Worm (Caenorhabditis elegans) whole organism, L4 larva: ENCODE results near the gene F53C3.1.
A peak's percentile ranks its signal among the peaks of the same experiment; 100 is the strongest.

Experiments used
- D1046.2 ChIP-seq: fragments of 200-800 bp; sonication (Bioruptor generic); IDR thresholded peaks from 2 replicates; pipeline ENCODE4 v1.3.6; 2022; ENCODE audit warnings: missing genetic modification characterization, missing compliant biosample characterization
- F26F4.8 ChIP-seq: fragments of 200-800 bp; sonication (Bioruptor generic); conservative IDR thresholded peaks from 2 replicates; pipeline ENCODE4 v1.3.6; 2022; ENCODE audit warnings: missing genetic modification characterization, missing compliant biosample characterization
- F37D6.2 ChIP-seq: sonication (generic microtip); optimal IDR thresholded peaks from 2 replicates; lab custom pipeline; 2016; ENCODE audit warnings: mild to moderate bottlenecking, missing genetic modification characterization, missing compliant biosample characterization
- T20F7.1 ChIP-seq: fragments of 200-800 bp; sonication (Bioruptor generic); optimal IDR thresholded peaks from 2 replicates; lab custom pipeline; 2018; ENCODE audit warnings: mild to moderate bottlenecking, missing genetic modification characterization, missing compliant biosample characterization
- T26A8.4 ChIP-seq: fragments of 200-800 bp; sonication (Bioruptor generic); IDR thresholded peaks from 2 replicates; pipeline ENCODE4 v1.3.6; 2022; ENCODE audit warnings: missing genetic modification characterization, missing compliant biosample characterization
- ama-1 ChIP-seq: fragments of 150-350 bp; optimal IDR thresholded peaks from 2 replicates; lab custom pipeline; 2014; ENCODE audit warnings: inconsistent platforms, mixed read lengths
- ceh-20 ChIP-seq: fragments of 200-800 bp; sonication (Bioruptor generic); IDR thresholded peaks from 2 replicates; pipeline ENCODE4 v1.3.6; 2022; ENCODE audit warnings: missing genetic modification reagents, missing genetic modification characterization, missing compliant biosample characterization
- ceh-28 ChIP-seq: fragments of 150-350 bp; optimal IDR thresholded peaks from 2 replicates; lab custom pipeline; 2014; ENCODE audit warnings: missing biosample characterization, missing genetic modification reagents, missing genetic modification characterization
- ceh-62 ChIP-seq: sonication (generic microtip); optimal IDR thresholded peaks from 2 replicates; lab custom pipeline; 2017; ENCODE audit warnings: missing biosample characterization, missing genetic modification characterization
- ceh-82 ChIP-seq: sonication (generic microtip); optimal IDR thresholded peaks from 2 replicates; lab custom pipeline; 2017; ENCODE audit warnings: missing biosample characterization, missing genetic modification characterization
- daf-16 ChIP-seq, 3 experiments: sonication (generic microtip); optimal IDR thresholded peaks; 2 replicates each; lab custom pipeline; 2016 to 2017; ENCODE audit warnings: missing genetic modification characterization in 3 of 3, missing genetic modification reagents in 3 of 3, mild to moderate bottlenecking in 2 of 3, missing compliant biosample characterization in 2 of 3, missing biosample characterization in 1 of 3, moderate library complexity in 1 of 3
- dmd-6 ChIP-seq: fragments of 200-800 bp; sonication (Bioruptor generic); IDR thresholded peaks from 2 replicates; pipeline ENCODE4 v1.3.6; 2022; ENCODE audit warnings: missing genetic modification reagents, missing genetic modification characterization, missing compliant biosample characterization
- dmd-8 ChIP-seq: fragments of 200-800 bp; sonication (Bioruptor generic); IDR thresholded peaks from 2 replicates; pipeline ENCODE4 v1.3.6; 2022; ENCODE audit warnings: missing genetic modification characterization, missing compliant biosample characterization
- duxl-1 ChIP-seq: sonication (generic microtip); optimal IDR thresholded peaks from 2 replicates; lab custom pipeline; 2016; ENCODE audit warnings: mild to moderate bottlenecking, missing genetic modification characterization, moderate library complexity, missing compliant biosample characterization; ENCODE audit not compliant: poor library complexity
- dve-1 ChIP-seq: sonication (generic microtip); optimal IDR thresholded peaks from 2 replicates; lab custom pipeline; 2017; ENCODE audit warnings: antibody characterized with exemption, mild to moderate bottlenecking, missing genetic modification characterization, missing compliant biosample characterization; ENCODE audit not compliant: insufficient read depth
- egl-43 ChIP-seq: fragments of 200-800 bp; sonication (Bioruptor generic); IDR thresholded peaks from 2 replicates; pipeline ENCODE4 v1.3.6; 2022; ENCODE audit warnings: missing genetic modification reagents, missing genetic modification characterization, missing compliant biosample characterization
- fkh-10 ChIP-seq: fragments of 150-350 bp; optimal IDR thresholded peaks from 2 replicates; lab custom pipeline; 2014; ENCODE audit warnings: missing biosample characterization, missing genetic modification reagents, missing genetic modification characterization
- fos-1 ChIP-seq: fragments of 150-350 bp; optimal IDR thresholded peaks from 2 replicates; lab custom pipeline; 2014; ENCODE audit warnings: missing biosample characterization, missing genetic modification characterization
- hif-1 ChIP-seq, 2 experiments: sonication (generic microtip); optimal IDR thresholded peaks; 2 replicates each; lab custom pipeline; 2016 to 2017; ENCODE audit warnings: missing compliant biosample characterization in 2 of 2, missing genetic modification characterization in 2 of 2, missing genetic modification reagents in 2 of 2, missing genotype in 2 of 2, mild to moderate bottlenecking in 1 of 2
- hlh-11 ChIP-seq: fragments of 200-800 bp; sonication (Bioruptor generic); optimal IDR thresholded peaks from 2 replicates; lab custom pipeline; 2018; ENCODE audit warnings: mild to moderate bottlenecking, missing genetic modification characterization, missing compliant biosample characterization
- hlh-30 ChIP-seq: sonication (generic microtip); optimal IDR thresholded peaks from 2 replicates; lab custom pipeline; 2017; ENCODE audit warnings: antibody characterized with exemption, mild to moderate bottlenecking, missing genetic modification characterization, missing compliant biosample characterization; ENCODE audit not compliant: insufficient read depth
- hmg-1.1 ChIP-seq: fragments of 200-800 bp; sonication (Bioruptor generic); IDR thresholded peaks from 2 replicates; pipeline ENCODE4 v1.3.6; 2022; ENCODE audit warnings: missing genetic modification reagents, missing genetic modification characterization, missing compliant biosample characterization
- jun-1 ChIP-seq: fragments of 150-350 bp; optimal IDR thresholded peaks from 2 replicates; lab custom pipeline; 2014; ENCODE audit warnings: missing biosample characterization, missing genetic modification reagents, missing genetic modification characterization
- lin-13 ChIP-seq: fragments of 150-350 bp; optimal IDR thresholded peaks from 2 replicates; lab custom pipeline; 2014; ENCODE audit warnings: missing biosample characterization, missing genetic modification reagents, missing genetic modification characterization
- lin-39 ChIP-seq: fragments of 150-350 bp; optimal IDR thresholded peaks from 2 replicates; lab custom pipeline; 2014; ENCODE audit warnings: missing biosample characterization, missing genetic modification reagents, missing genetic modification characterization
- lsy-2 ChIP-seq, 2 experiments: fragments of 150-350 bp in 1 of 2; sonication (generic microtip) in 1 of 2; optimal IDR thresholded peaks; 2 replicates each; lab custom pipeline; 2014 to 2017; ENCODE audit warnings: missing biosample characterization in 2 of 2, missing genetic modification characterization in 2 of 2
- mdl-1 ChIP-seq, 2 experiments: fragments of 150-350 bp in 1 of 2; sonication (generic microtip) in 1 of 2; optimal IDR thresholded peaks; 2 replicates each; lab custom pipeline; 2014 to 2017; ENCODE audit warnings: missing biosample characterization in 2 of 2, missing genetic modification characterization in 2 of 2
- mes-2 ChIP-seq: sonication (generic microtip); optimal IDR thresholded peaks from 2 replicates; lab custom pipeline; 2016; ENCODE audit warnings: missing genotype, mild to moderate bottlenecking, missing genetic modification characterization, missing compliant biosample characterization; ENCODE audit not compliant: poor library complexity, severe bottlenecking
- nhr-102 ChIP-seq: sonication (generic microtip); optimal IDR thresholded peaks from 2 replicates; lab custom pipeline; 2016; ENCODE audit warnings: mild to moderate bottlenecking, missing genetic modification characterization, moderate library complexity, missing compliant biosample characterization
- nhr-28 ChIP-seq: fragments of 150-350 bp; optimal IDR thresholded peaks from 2 replicates; lab custom pipeline; 2014; ENCODE audit warnings: missing biosample characterization, missing genetic modification characterization
- nhr-48 ChIP-seq: sonication (generic microtip); optimal IDR thresholded peaks from 2 replicates; lab custom pipeline; 2016; ENCODE audit warnings: mild to moderate bottlenecking, missing genetic modification characterization, missing compliant biosample characterization
- nhr-6 ChIP-seq: fragments of 150-350 bp; optimal IDR thresholded peaks from 2 replicates; lab custom pipeline; 2014; ENCODE audit warnings: missing biosample characterization, missing genetic modification characterization
- nhr-76 ChIP-seq: fragments of 150-350 bp; optimal IDR thresholded peaks from 2 replicates; lab custom pipeline; 2014; ENCODE audit warnings: missing biosample characterization, missing genetic modification characterization
- nhr-77 ChIP-seq: fragments of 150-350 bp; optimal IDR thresholded peaks from 2 replicates; lab custom pipeline; 2014; ENCODE audit warnings: missing biosample characterization, missing genetic modification characterization
- pha-4 ChIP-seq, 2 experiments: fragments of 150-350 bp in 1 of 2; fragments of 200-800 bp in 1 of 2; sonication (Bioruptor generic) in 1 of 2; IDR thresholded peaks in 1 of 2; optimal IDR thresholded peaks in 1 of 2; 2 replicates each; pipeline versions ENCODE4 v1.3.6 to Lab custom; 2014 to 2022; ENCODE audit warnings: missing genetic modification characterization in 2 of 2, missing genetic modification reagents in 2 of 2, missing biosample characterization in 1 of 2, missing compliant biosample characterization in 1 of 2
- php-3 ChIP-seq: fragments of 200-800 bp; sonication (Bioruptor generic); IDR thresholded peaks from 2 replicates; pipeline ENCODE4 v1.3.6; 2022; ENCODE audit warnings: missing genetic modification reagents, missing genetic modification characterization, missing compliant biosample characterization
- pqm-1 ChIP-seq: sonication (generic microtip); optimal IDR thresholded peaks from 2 replicates; lab custom pipeline; 2017; ENCODE audit warnings: missing biosample characterization, missing genetic modification characterization
- saeg-2 ChIP-seq: fragments of 200-800 bp; sonication (Bioruptor generic); IDR thresholded peaks from 2 replicates; pipeline ENCODE4 v1.3.6; 2022; ENCODE audit warnings: missing genetic modification reagents, missing genetic modification characterization, missing compliant biosample characterization
- sdz-12 ChIP-seq: fragments of 200-800 bp; sonication (Bioruptor generic); optimal IDR thresholded peaks from 2 replicates; lab custom pipeline; 2018; ENCODE audit warnings: mild to moderate bottlenecking, missing genetic modification characterization, missing compliant biosample characterization
- spr-1 ChIP-seq: sonication (generic microtip); optimal IDR thresholded peaks from 2 replicates; lab custom pipeline; 2016; ENCODE audit warnings: mild to moderate bottlenecking, missing genetic modification characterization, missing compliant biosample characterization
- spr-3 ChIP-seq: fragments of 200-800 bp; sonication (Bioruptor generic); optimal IDR thresholded peaks from 2 replicates; lab custom pipeline; 2018; ENCODE audit warnings: mild to moderate bottlenecking, missing genetic modification characterization, missing compliant biosample characterization
- unc-130 ChIP-seq: sonication (generic microtip); optimal IDR thresholded peaks from 2 replicates; lab custom pipeline; 2016; ENCODE audit warnings: missing genetic modification reagents, missing genetic modification characterization, missing compliant biosample characterization
- unc-62 ChIP-seq, 3 experiments: fragments of 150-350 bp in 1 of 3; sonication (generic microtip); optimal IDR thresholded peaks in 2 of 3; peaks in 1 of 3; 1 replicate in 1 of 3; 2 replicates in 2 of 3; lab custom pipeline; 2014 to 2017; ENCODE audit warnings: missing biosample characterization in 3 of 3, missing genetic modification characterization in 3 of 3, missing genetic modification reagents in 3 of 3, missing genotype in 1 of 3
- zag-1 ChIP-seq: fragments of 150-350 bp; optimal IDR thresholded peaks from 2 replicates; lab custom pipeline; 2014; ENCODE audit warnings: missing biosample characterization, missing genetic modification characterization
- ztf-11 ChIP-seq: fragments of 150-350 bp; optimal IDR thresholded peaks from 2 replicates; lab custom pipeline; 2014; ENCODE audit warnings: missing biosample characterization, missing genetic modification characterization

Gene F53C3.1

ce11 chrII:3910737-3911136 is 1.1 kb upstream of the F53C3.1 start, which contains the start of gene bcmo-2 (continued):
- TF ChIP-seq daf-16 (GFP tag; optimal IDR thresholded peaks at IDR 0.05; lab: Kevin White, UChicago) (no peak), daf-16 (tag; optimal IDR thresholded peaks at IDR 0.05; lab: Kevin White, UChicago) (no peak), lin-39 (tag; lab: Kevin White, UChicago) (no peak)

ce11 chrII:3911284-3911683 is 532 bp upstream of the F53C3.1 start:
- no peak for TF ChIP-seq nhr-6 (tag; lab: Kevin White, UChicago)
- TF ChIP-seq dve-1 (tag; lab: Kevin White, UChicago): peak; percentile 76
- TF ChIP-seq egl-43: no peak
- no peak for TF ChIP-seq ceh-28 (tag; lab: Kevin White, UChicago)
- TF ChIP-seq dmd-8 (GFP tag; lab: Robert Waterston, UW): no peak
- TF ChIP-seq unc-130 (GFP tag; lab: Kevin White, UChicago): no peak
- peak in 1 of 2 experiments; percentile 54 for TF ChIP-seq mdl-1 (tag; optimal IDR thresholded peaks at IDR 0.05; lab: Kevin White, UChicago)
- TF ChIP-seq T26A8.4: no peak
- no peak for TF ChIP-seq fos-1 (tag; lab: Kevin White, UChicago)
- TF ChIP-seq zag-1 (tag; lab: Kevin White, UChicago): no peak
- no peak for TF ChIP-seq lin-13 (GFP tag; lab: Kevin White, UChicago)
- TF ChIP-seq pqm-1 (tag; lab: Kevin White, UChicago): peak; percentile 38
- TF ChIP-seq spr-1 (tag; lab: Kevin White, UChicago): no peak
- TF ChIP-seq ceh-20 (GFP tag; lab: Robert Waterston, UW): no peak
- TF ChIP-seq daf-16 (GFP tag; optimal IDR thresholded peaks at IDR 0.05; lab: Kevin White, UChicago): peak; percentile 25 to 48
- peak; percentile 99 for TF ChIP-seq daf-16 (tag; optimal IDR thresholded peaks at IDR 0.05; lab: Kevin White, UChicago)
- TF ChIP-seq D1046.2 (GFP tag; lab: Robert Waterston, UW): no peak
- TF ChIP-seq pha-4 (GFP tag; IDR thresholded peaks at IDR 0.05; lab: Robert Waterston, UW): no peak
- peak; percentile 56 for TF ChIP-seq pha-4 (tag; optimal IDR thresholded peaks at IDR 0.05; lab: Kevin White, UChicago)
- TF ChIP-seq jun-1 (tag; lab: Kevin White, UChicago): no peak
- TF ChIP-seq hif-1 (tag; optimal IDR thresholded peaks at IDR 0.05; lab: Kevin White, UChicago): no peak
- TF ChIP-seq nhr-28 (tag; lab: Kevin White, UChicago): peak; percentile 91
- no peak for TF ChIP-seq ceh-62 (tag; lab: Kevin White, UChicago)
- peak; percentile 84 for TF ChIP-seq nhr-77 (tag; lab: Kevin White, UChicago)
- TF ChIP-seq saeg-2 (GFP tag; lab: Robert Waterston, UW): no peak
- TF ChIP-seq T20F7.1: no peak
- TF ChIP-seq unc-62 (GFP tag; optimal IDR thresholded peaks at IDR 0.05 in 1 of 2; lab: Kevin White, UChicago): peak in 1 of 2 experiments; percentile 14
- TF ChIP-seq unc-62 (tag; optimal IDR thresholded peaks at IDR 0.05; lab: Kevin White, UChicago): no peak
- TF ChIP-seq spr-3: no peak
- no peak for TF ChIP-seq nhr-76 (tag; lab: Kevin White, UChicago)
- TF ChIP-seq duxl-1 (tag; lab: Kevin White, UChicago): no peak
- no peak for TF ChIP-seq F26F4.8
- TF ChIP-seq sdz-12 (GFP tag; lab: Kevin White, UChicago): no peak
- no peak for TF ChIP-seq hmg-1.1 (GFP tag; lab: Robert Waterston, UW)
- no peak for TF ChIP-seq nhr-48 (tag; lab: Kevin White, UChicago)
- TF ChIP-seq nhr-102 (tag; lab: Kevin White, UChicago): peak; percentile 59
- TF ChIP-seq ztf-11 (tag; lab: Kevin White, UChicago): no peak
- no peak for TF ChIP-seq ama-1 (lab: Kevin White, UChicago)
- TF ChIP-seq php-3 (GFP tag; lab: Robert Waterston, UW): peak; percentile 56; the same call in 1 of the 2 replicates
- TF ChIP-seq F37D6.2 (tag; lab: Kevin White, UChicago): no peak
- no peak for TF ChIP-seq hlh-30 (tag; lab: Kevin White, UChicago)
- TF ChIP-seq mes-2 (tag; lab: Kevin White, UChicago): peak; percentile 9
- peak; percentile 84 for TF ChIP-seq hlh-11 (tag; lab: Kevin White, UChicago)
- peak; percentile 86 for TF ChIP-seq dmd-6
- peak in 1 of 2 experiments; percentile 32 for TF ChIP-seq lsy-2 (tag; optimal IDR thresholded peaks at IDR 0.05; lab: Kevin White, UChicago)
- TF ChIP-seq fkh-10 (GFP tag; lab: Kevin White, UChicago): no peak
- no peak for TF ChIP-seq ceh-82 (tag; lab: Kevin White, UChicago)
- TF ChIP-seq, all 104 proteins: peak for 14
